Fruit fly (Drosophila melanogaster): ENCODE measurements around the gene CG13855.

Gene CG13855

DNA sequence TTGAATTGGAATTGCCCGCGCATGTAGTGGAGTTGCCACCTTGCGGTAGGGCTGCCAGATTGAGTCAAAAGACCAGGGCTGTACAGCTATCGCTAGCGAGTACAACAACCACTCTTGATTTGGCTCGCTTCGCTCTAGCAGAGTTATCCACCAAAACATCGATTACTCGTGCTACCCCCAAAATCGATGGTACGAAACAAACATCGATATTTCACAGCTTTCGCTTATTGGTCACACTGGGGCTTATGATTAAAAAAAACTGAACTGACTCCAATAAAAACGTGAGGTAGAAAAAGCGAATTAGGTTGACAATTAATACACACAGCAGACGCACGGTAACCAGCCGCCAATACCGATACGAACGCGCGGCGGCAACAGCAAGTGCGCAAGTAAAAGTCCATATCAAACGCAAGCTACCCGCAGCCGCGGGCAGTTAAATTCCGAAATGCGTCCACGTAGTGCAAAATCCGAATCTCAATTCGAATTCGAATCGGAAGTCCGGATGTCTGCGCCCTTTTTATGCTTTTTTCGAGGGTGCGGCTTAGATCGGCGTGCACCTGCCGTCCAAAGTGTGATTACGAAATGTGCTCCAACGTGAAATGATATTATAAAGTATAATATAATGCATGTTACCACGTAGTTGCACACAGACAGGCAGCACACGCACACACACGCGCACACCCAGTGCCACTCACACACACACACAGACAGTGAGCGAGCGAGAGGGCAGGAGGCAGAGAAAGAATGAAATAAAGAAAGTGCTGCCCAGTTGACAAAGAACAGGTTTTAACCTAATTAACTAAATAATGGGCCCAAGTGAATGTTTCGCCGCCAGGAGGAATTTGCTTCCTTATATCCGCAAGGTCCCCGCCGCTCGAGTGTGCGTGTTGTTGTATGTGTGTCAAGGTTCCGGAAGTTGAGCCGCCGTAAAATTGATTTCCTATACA is 49.0 kb upstream of the CG13855 start, which contains the start of gene Sar1 (continued):
- no peak for TF ChIP-seq schlank (tag; optimal IDR thresholded peaks at IDR 0.05)
- no peak for TF ChIP-seq CG10274 (GFP tag; optimal IDR thresholded peaks at IDR 0.05)
- no peak for TF ChIP-seq h (optimal IDR thresholded peaks at IDR 0.05)
- TF ChIP-seq CG30020 (tag; optimal IDR thresholded peaks at IDR 0.05): peak; percentile 13
- no peak; the same call in 1 of the 2 replicates for TF ChIP-seq ham (GFP tag; IDR thresholded peaks at IDR 0.05)
- peak; percentile 91 for TF ChIP-seq CG33213 (GFP tag; optimal IDR thresholded peaks at IDR 0.05)
- TF ChIP-seq sens-2 (GFP tag; IDR thresholded peaks at IDR 0.05): no peak
- TF ChIP-seq CG30403 (GFP tag; optimal IDR thresholded peaks at IDR 0.05): peak; percentile 6
- peak; percentile 46 for TF ChIP-seq ERR (GFP tag; optimal IDR thresholded peaks at IDR 0.05)
- 0 out of 2 replicates have a peak, but pooled peaks have one; percentile 19 for TF ChIP-seq CG6272 (GFP tag; IDR thresholded peaks at IDR 0.05)
- no peak for TF ChIP-seq tup (GFP tag; optimal IDR thresholded peaks at IDR 0.05)
- peak; percentile 19 to 55 for TF ChIP-seq dpn (GFP tag; optimal IDR thresholded peaks at IDR 0.05)
- TF ChIP-seq CG17802 (tag; optimal IDR thresholded peaks at IDR 0.05): no peak
- no peak for TF ChIP-seq Meics (GFP tag; optimal IDR thresholded peaks at IDR 0.05)
- TF ChIP-seq slbo (GFP tag; IDR thresholded peaks at IDR 0.05): peak; percentile 67
- TF ChIP-seq CG43689 (GFP tag; IDR thresholded peaks at IDR 0.05): no peak
- no peak for TF ChIP-seq rib (GFP tag; IDR thresholded peaks at IDR 0.05)
- TF ChIP-seq chinmo (GFP tag; IDR thresholded peaks at IDR 0.05; ENCODE audit: partially characterized antibody): peak; percentile 94; the same call in 3 of the 4 replicates
- TF ChIP-seq Dad (GFP tag; optimal IDR thresholded peaks at IDR 0.05): no peak
- no peak for TF ChIP-seq CG11723 (GFP tag; optimal IDR thresholded peaks at IDR 0.05)
- TF ChIP-seq CG1832 (GFP tag; optimal IDR thresholded peaks at IDR 0.05): peak; percentile 69
- no peak for TF ChIP-seq scrt (GFP tag; optimal IDR thresholded peaks at IDR 0.05)
- TF ChIP-seq chm (GFP tag; IDR thresholded peaks at IDR 0.05): 0 out of 2 replicates have a peak, but pooled peaks have one; percentile 18
- TF ChIP-seq CG4617 (GFP tag; optimal IDR thresholded peaks at IDR 0.05; ENCODE audit: borderline replicate concordance): peak; percentile 60
- peak; percentile 33 for TF ChIP-seq gcm (GFP tag; optimal IDR thresholded peaks at IDR 0.05)
- TF ChIP-seq hkb (optimal IDR thresholded peaks at IDR 0.05): peak; percentile 56
- TF ChIP-seq hkb (GFP tag; IDR thresholded peaks at IDR 0.05): no peak
- no peak for TF ChIP-seq CG5953 (GFP tag; IDR thresholded peaks at IDR 0.05)
- TF ChIP-seq CG32772 (GFP tag; IDR thresholded peaks at IDR 0.05): peak; percentile 55
- TF ChIP-seq Asciz (GFP tag; optimal IDR thresholded peaks at IDR 0.05): no peak
- no peak for TF ChIP-seq ap (GFP tag; IDR thresholded peaks at IDR 0.05)
- TF ChIP-seq sima (GFP tag; optimal IDR thresholded peaks at IDR 0.05): no peak
- TF ChIP-seq CG10654 (GFP tag; optimal IDR thresholded peaks at IDR 0.05): peak; percentile 30
- TF ChIP-seq dan (GFP tag; IDR thresholded peaks at IDR 0.05): no peak
- peak; percentile 41 for TF ChIP-seq CG9609 (GFP tag; optimal IDR thresholded peaks at IDR 0.05)
- TF ChIP-seq Max (GFP tag; optimal IDR thresholded peaks at IDR 0.05): no peak
- TF ChIP-seq CG7928 (GFP tag; optimal IDR thresholded peaks at IDR 0.05): peak; percentile 97
- TF ChIP-seq tx (GFP tag; optimal IDR thresholded peaks at IDR 0.05): peak; percentile 45
- TF ChIP-seq Sin3A (optimal IDR thresholded peaks at IDR 0.05): peak; percentile 81
- TF ChIP-seq Ssrp (tag; optimal IDR thresholded peaks at IDR 0.05): no peak
- no peak for TF ChIP-seq Deaf1 (tag; optimal IDR thresholded peaks at IDR 0.05)
- no peak for TF ChIP-seq CG2889 (GFP tag; IDR thresholded peaks at IDR 0.05)
- TF ChIP-seq bbx (GFP tag; IDR thresholded peaks at IDR 0.05; ENCODE audit: partially characterized antibody): peak; percentile 96
- TF ChIP-seq dysf (GFP tag; IDR thresholded peaks at IDR 0.05): no peak
- peak; percentile 82 for TF ChIP-seq HLH4C (GFP tag; IDR thresholded peaks at IDR 0.05; ENCODE audit: partially characterized antibody)
- TF ChIP-seq ssp (GFP tag; IDR thresholded peaks at IDR 0.05): no peak
- TF ChIP-seq CG18619 (GFP tag; optimal IDR thresholded peaks at IDR 0.05): no peak
- TF ChIP-seq ase (GFP tag; IDR thresholded peaks at IDR 0.05): no peak
- peak; percentile 100 for TF ChIP-seq E2f2 (GFP tag; IDR thresholded peaks at IDR 0.05)
- TF ChIP-seq Aef1 (GFP tag; IDR thresholded peaks at IDR 0.05): no peak
